Worm (Caenorhabditis elegans) whole organism, late embryonic: ENCODE measurements around the gene F25E5.1.

Source experiments
- fkh-10 ChIP-seq: fragments of 150-350 bp; optimal IDR thresholded peaks from 2 replicates; lab custom pipeline; 2014; ENCODE audit warnings: missing biosample characterization, missing genetic modification reagents, missing genetic modification characterization
- pqm-1 ChIP-seq: sonication (generic microtip); optimal IDR thresholded peaks from 2 replicates; lab custom pipeline; 2016; ENCODE audit warnings: missing genetic modification characterization, missing compliant biosample characterization

- TF ChIP-seq fkh-10 (GFP tag; lab: Kevin White, UChicago) = no peak
- TF ChIP-seq pqm-1 (tag; lab: Kevin White, UChicago) = no peak
Observed at ce11 chrV:7492924-7493323, 27.2 kb downstream of the F25E5.1 start, which contains the start of gene srbc-10.
